Fruit fly (Drosophila melanogaster) whole organism, embryonic: ENCODE measurements around the gene Adsl.
A peak's percentile ranks its signal among the peaks of the same experiment; 100 is the strongest.

Experiments
- Aef1 ChIP-seq: fragments of 200-800 bp; sonication (Bioruptor generic); IDR thresholded peaks from 3 replicates; pipeline ENCODE4 v1.3.6; 2022; ENCODE audit warnings: missing biosample characterization, missing genetic modification characterization
- Atf6 ChIP-seq: fragments of 200-800 bp; sonication (Bioruptor generic); IDR thresholded peaks from 2 replicates; pipeline ENCODE4 v1.3.6; 2022; ENCODE audit warnings: missing biosample characterization, missing genetic modification characterization
- Awh ChIP-seq: fragments of 200-800 bp; sonication (Bioruptor generic); IDR thresholded peaks from 2 replicates; pipeline ENCODE4, ENCODE4 v1.3.6; 2022; ENCODE audit warnings: missing biosample characterization, missing genetic modification characterization
- CG10274 ChIP-seq: fragments of 200-800 bp; sonication (Bioruptor generic); optimal IDR thresholded peaks from 3 replicates; lab custom pipeline; 2017; ENCODE audit warnings: missing biosample characterization, mild to moderate bottlenecking, missing genetic modification characterization
- CG11560 ChIP-seq: fragments of 200-800 bp; sonication (Bioruptor generic); IDR thresholded peaks from 3 replicates; pipeline ENCODE4 v1.3.6; 2022; ENCODE audit warnings: missing biosample characterization, missing genetic modification characterization
- CG12104 ChIP-seq: fragments of 200-800 bp; sonication (Bioruptor generic); optimal IDR thresholded peaks from 3 replicates; lab custom pipeline; 2016; ENCODE audit warnings: missing biosample characterization, missing genetic modification characterization
- CG12659 ChIP-seq: fragments of 200-800 bp; sonication (Bioruptor generic); optimal IDR thresholded peaks from 3 replicates; lab custom pipeline; 2017; ENCODE audit warnings: mild to moderate bottlenecking, missing biosample characterization, missing genetic modification reagents, missing genetic modification characterization
- CG13287 ChIP-seq: fragments of 200-800 bp; sonication (Bioruptor generic); IDR thresholded peaks from 2 replicates; pipeline ENCODE4 v1.3.6; 2022; ENCODE audit warnings: missing biosample characterization, missing genetic modification characterization; ENCODE audit not compliant: partially characterized antibody
- CG14014 ChIP-seq: fragments of 200-800 bp; sonication (Bioruptor generic); IDR thresholded peaks from 2 replicates; pipeline ENCODE4 v1.3.6; 2022; ENCODE audit warnings: missing biosample characterization, missing genetic modification characterization
- CG17328 ChIP-seq: fragments of 200-800 bp; sonication (Bioruptor generic); IDR thresholded peaks from 2 replicates; pipeline ENCODE4 v1.3.6; 2022; ENCODE audit warnings: missing biosample characterization, missing genetic modification characterization
- CG17359 ChIP-seq: fragments of 200-800 bp; sonication (Bioruptor generic); optimal IDR thresholded peaks from 3 replicates; lab custom pipeline; 2018; ENCODE audit warnings: missing biosample characterization, mild to moderate bottlenecking, missing genetic modification characterization, moderate library complexity
- CG31224 ChIP-seq: fragments of 200-800 bp; sonication (Bioruptor generic); IDR thresholded peaks from 2 replicates; pipeline ENCODE4 v1.3.6; 2022; ENCODE audit warnings: missing biosample characterization, missing genetic modification characterization
- CG31441 ChIP-seq: fragments of 200-800 bp; sonication (Bioruptor generic); IDR thresholded peaks from 2 replicates; pipeline ENCODE4 v1.3.6; 2022; ENCODE audit warnings: missing biosample characterization, missing genetic modification characterization
- CG4282 ChIP-seq: fragments of 200-800 bp; sonication (Bioruptor generic); optimal IDR thresholded peaks from 2 replicates; lab custom pipeline; 2016; ENCODE audit warnings: missing biosample characterization, missing genetic modification characterization
- CG4360 ChIP-seq: fragments of 200-800 bp; sonication (Bioruptor generic); IDR thresholded peaks from 2 replicates; pipeline ENCODE4 v1.3.6; 2022; ENCODE audit warnings: missing biosample characterization, missing genetic modification characterization
- CG43689 ChIP-seq: fragments of 200-800 bp; sonication (Bioruptor generic); IDR thresholded peaks from 2 replicates; pipeline ENCODE4 v1.3.6; 2022; ENCODE audit warnings: missing biosample characterization, missing genetic modification characterization
- CG6791 ChIP-seq: fragments of 200-800 bp; sonication (Bioruptor generic); IDR thresholded peaks from 3 replicates; pipeline ENCODE4 v1.3.6; 2022; ENCODE audit warnings: missing biosample characterization, missing genetic modification characterization; ENCODE audit not compliant: partially characterized antibody
- Dad ChIP-seq: fragments of 200-800 bp; sonication (Bioruptor generic); optimal IDR thresholded peaks from 3 replicates; lab custom pipeline; 2016; ENCODE audit warnings: missing biosample characterization, missing genetic modification characterization
- Ets65A ChIP-seq: fragments of 200-800 bp; sonication (Bioruptor generic); peaks from one replicate; lab custom pipeline; 2016; ENCODE audit warnings: missing biosample characterization, missing genetic modification characterization
- Fer3 ChIP-seq: fragments of 200-800 bp; sonication (Bioruptor generic); optimal IDR thresholded peaks from 2 replicates; lab custom pipeline; 2018; ENCODE audit warnings: missing biosample characterization, mild to moderate bottlenecking, missing genetic modification characterization, moderate library complexity
- HLH54F ChIP-seq: fragments of 200-800 bp; sonication (Bioruptor generic); optimal IDR thresholded peaks from 3 replicates; lab custom pipeline; 2016; ENCODE audit warnings: missing biosample characterization, missing genetic modification characterization
- Kr ChIP-seq: fragments of 200-800 bp; sonication (Bioruptor generic); optimal IDR thresholded peaks from 2 replicates; lab custom pipeline; 2017; ENCODE audit warnings: missing biosample characterization, mild to moderate bottlenecking, missing genetic modification characterization
- Lim3 ChIP-seq: fragments of 200-800 bp; sonication (Bioruptor generic); IDR thresholded peaks from 2 replicates; pipeline ENCODE4 v1.3.6; 2022; ENCODE audit warnings: missing biosample characterization, missing genetic modification characterization
- NC2α ChIP-seq: fragments of 200-800 bp; sonication (Bioruptor generic); optimal IDR thresholded peaks from 2 replicates; lab custom pipeline; 2016; ENCODE audit warnings: missing biosample characterization, missing genetic modification characterization
- Optix ChIP-seq: fragments of 200-800 bp; sonication (Bioruptor generic); IDR thresholded peaks from 3 replicates; pipeline ENCODE4 v1.3.6; 2022; ENCODE audit warnings: missing biosample characterization, missing genetic modification characterization
- Poxn ChIP-seq: fragments of 200-800 bp; sonication (Bioruptor generic); IDR thresholded peaks from 2 replicates; pipeline ENCODE4 v1.3.6; 2022; ENCODE audit warnings: missing biosample characterization, missing genetic modification characterization
- Sox102F ChIP-seq: fragments of 200-800 bp; sonication (Bioruptor generic); optimal IDR thresholded peaks from 2 replicates; lab custom pipeline; 2018; ENCODE audit warnings: missing biosample characterization, mild to moderate bottlenecking, missing genetic modification characterization, moderate library complexity
- Ssrp ChIP-seq: fragments of 200-800 bp; sonication (Bioruptor generic); optimal IDR thresholded peaks from 2 replicates; lab custom pipeline; 2018; ENCODE audit warnings: missing biosample characterization, mild to moderate bottlenecking, missing genetic modification characterization, moderate library complexity
- TFAM ChIP-seq: fragments of 200-800 bp; sonication (Bioruptor generic); optimal IDR thresholded peaks from 2 replicates; lab custom pipeline; 2017; ENCODE audit warnings: missing biosample characterization, missing genetic modification characterization, inconsistent platforms
- Tbp ChIP-seq: fragments of >200 bp; optimal IDR thresholded peaks from 2 replicates; lab custom pipeline; 2018; ENCODE audit warnings: missing biosample characterization, missing genetic modification characterization
- YL-1 ChIP-seq: fragments of 200-800 bp; sonication (Bioruptor generic); optimal IDR thresholded peaks from 3 replicates; lab custom pipeline; 2017; ENCODE audit warnings: missing biosample characterization, mild to moderate bottlenecking, missing genetic modification characterization
- ac ChIP-seq: fragments of 200-800 bp; sonication (Bioruptor generic); optimal IDR thresholded peaks from 3 replicates; lab custom pipeline; 2017; ENCODE audit warnings: missing biosample characterization, mild to moderate bottlenecking, missing genetic modification characterization
- al ChIP-seq: fragments of 200-800 bp; sonication (Bioruptor generic); IDR thresholded peaks from 2 replicates; pipeline ENCODE4 v1.3.6; 2022; ENCODE audit warnings: missing biosample characterization, missing genetic modification characterization
- ash1 ChIP-seq: fragments of 200-800 bp; sonication (Bioruptor generic); optimal IDR thresholded peaks from 2 replicates; lab custom pipeline; 2018; ENCODE audit warnings: missing biosample characterization, mild to moderate bottlenecking, missing genetic modification characterization
- bbx ChIP-seq: fragments of 200-800 bp; sonication (Bioruptor generic); IDR thresholded peaks from 2 replicates; pipeline ENCODE4 v1.3.6; 2022; ENCODE audit warnings: missing biosample characterization, missing genetic modification characterization; ENCODE audit not compliant: partially characterized antibody
- chinmo ChIP-seq: fragments of 200-800 bp; sonication (Bioruptor generic); IDR thresholded peaks from 4 replicates; pipeline ENCODE4 v1.3.6; 2022; ENCODE audit warnings: missing biosample characterization, missing genetic modification characterization; ENCODE audit not compliant: partially characterized antibody
- chn ChIP-seq: fragments of 200-800 bp; sonication (Bioruptor generic); optimal IDR thresholded peaks from 2 replicates; lab custom pipeline; 2016; ENCODE audit warnings: missing biosample characterization, missing genetic modification characterization
- danr ChIP-seq: fragments of 200-800 bp; sonication (Bioruptor generic); IDR thresholded peaks from 2 replicates; pipeline ENCODE4 v1.3.6; 2022; ENCODE audit warnings: missing biosample characterization, missing genetic modification characterization
- dmrt99B ChIP-seq: fragments of 200-800 bp; sonication (Bioruptor generic); optimal IDR thresholded peaks from 2 replicates; lab custom pipeline; 2018; ENCODE audit warnings: missing biosample characterization, mild to moderate bottlenecking, missing genetic modification characterization, moderate library complexity
- fd102C ChIP-seq: fragments of 200-800 bp; sonication (Bioruptor generic); optimal IDR thresholded peaks from 2 replicates; lab custom pipeline; 2018; ENCODE audit warnings: missing biosample characterization, mild to moderate bottlenecking, missing genetic modification characterization, moderate library complexity
- fd96Cb ChIP-seq: fragments of 200-800 bp; sonication (Bioruptor generic); optimal IDR thresholded peaks from 2 replicates; lab custom pipeline; 2018; ENCODE audit warnings: missing biosample characterization, mild to moderate bottlenecking, missing genetic modification characterization, moderate library complexity
- gro ChIP-seq: fragments of 200-800 bp; sonication (Bioruptor generic); optimal IDR thresholded peaks from 2 replicates; lab custom pipeline; 2016; ENCODE audit warnings: missing biosample characterization, missing genetic modification characterization
- gsb-n ChIP-seq: fragments of 200-800 bp; sonication (Bioruptor generic); optimal IDR thresholded peaks from 3 replicates; lab custom pipeline; 2018; ENCODE audit warnings: missing biosample characterization, mild to moderate bottlenecking, missing genetic modification characterization
- jing ChIP-seq: fragments of 200-800 bp; sonication (Bioruptor generic); optimal IDR thresholded peaks from 2 replicates; lab custom pipeline; 2018; ENCODE audit warnings: missing biosample characterization, mild to moderate bottlenecking, missing genetic modification characterization
- knrl ChIP-seq: fragments of 200-800 bp; sonication (Bioruptor generic); IDR thresholded peaks from 3 replicates; pipeline ENCODE4 v1.3.6; 2022; ENCODE audit warnings: missing biosample characterization, missing genetic modification characterization; ENCODE audit not compliant: partially characterized antibody
- lab ChIP-seq: fragments of 200-800 bp; sonication (Bioruptor generic); optimal IDR thresholded peaks from 3 replicates; lab custom pipeline; 2017; ENCODE audit warnings: missing biosample characterization, missing genetic modification characterization, mild to moderate bottlenecking, moderate library complexity, missing genetic modification reagents
- nom ChIP-seq: fragments of 200-800 bp; sonication (Bioruptor generic); optimal IDR thresholded peaks from 2 replicates; lab custom pipeline; 2017; ENCODE audit warnings: missing biosample characterization, missing genetic modification characterization, mild to moderate bottlenecking, moderate library complexity, missing genetic modification reagents
- psq ChIP-seq: fragments of 200-800 bp; sonication (Bioruptor generic); optimal IDR thresholded peaks from 2 replicates; lab custom pipeline; 2017; ENCODE audit warnings: missing biosample characterization, missing genetic modification characterization
- sima ChIP-seq: fragments of 200-800 bp; sonication (Bioruptor generic); optimal IDR thresholded peaks from 2 replicates; lab custom pipeline; 2016; ENCODE audit warnings: missing biosample characterization, missing genetic modification characterization
- tna ChIP-seq: fragments of 200-800 bp; sonication (Bioruptor generic); IDR thresholded peaks from 2 replicates; pipeline ENCODE4 v1.3.6; 2022; ENCODE audit warnings: missing biosample characterization, missing genetic modification characterization; ENCODE audit not compliant: partially characterized antibody
- unc-4 ChIP-seq: fragments of 200-800 bp; sonication (Bioruptor generic); IDR thresholded peaks from 2 replicates; pipeline ENCODE4 v1.3.6; 2022; ENCODE audit warnings: missing biosample characterization, missing genetic modification characterization; ENCODE audit not compliant: partially characterized antibody

Gene Adsl

dm6 chr3R:17020956-17021355, at the start of gene Adsl (continued):
- TF ChIP-seq Fer3 (tag; lab: Kevin White, UChicago), result no peak
- peak; percentile 2 for TF ChIP-seq HLH54F (GFP tag; lab: Kevin White, UChicago)
- TF ChIP-seq gro (GFP tag; lab: Kevin White, UChicago), result no peak
- TF ChIP-seq CG6791 (GFP tag; lab: Robert Waterston, UW), result no peak; the same call in 2 of the 3 replicates
- no peak for TF ChIP-seq Ssrp (tag; lab: Kevin White, UChicago)
- peak; percentile 19 for TF ChIP-seq CG12104 (GFP tag; lab: Kevin White, UChicago)
- no peak for TF ChIP-seq psq (GFP tag; lab: Kevin White, UChicago)
- no peak for TF ChIP-seq jing (GFP tag; lab: Kevin White, UChicago)
- TF ChIP-seq CG43689 (GFP tag; lab: Robert Waterston, UW), result no peak
- TF ChIP-seq Optix (GFP tag; lab: Robert Waterston, UW), result no peak
- peak; percentile 33 for TF ChIP-seq Dad
- TF ChIP-seq knrl (GFP tag; lab: Robert Waterston, UW), result peak; percentile 29; the same call in 1 of the 3 replicates
- no peak for TF ChIP-seq Sox102F (GFP tag; lab: Kevin White, UChicago)
- TF ChIP-seq chinmo (GFP tag; lab: Robert Waterston, UW), result 0 out of 4 replicates have a peak, but pooled peaks have one; percentile 38
- peak; percentile 73 for TF ChIP-seq CG17328
- TF ChIP-seq ash1, result peak; percentile 5
- no peak for TF ChIP-seq CG4360 (GFP tag; lab: Robert Waterston, UW)
- TF ChIP-seq Poxn (GFP tag; lab: Robert Waterston, UW), result no peak
- TF ChIP-seq ac (GFP tag; lab: Kevin White, UChicago), result peak; percentile 73
- no peak for TF ChIP-seq NC2α (GFP tag; lab: Kevin White, UChicago)
- no peak for TF ChIP-seq CG4282 (GFP tag; lab: Kevin White, UChicago)
- 0 out of 2 replicates have a peak, but pooled peaks have one; percentile 29 for TF ChIP-seq unc-4 (GFP tag; lab: Robert Waterston, UW)
- no peak for TF ChIP-seq CG31224 (GFP tag; lab: Robert Waterston, UW)
- no peak for TF ChIP-seq sima (GFP tag; lab: Kevin White, UChicago)
- no peak for TF ChIP-seq CG11560 (tag; lab: Robert Waterston, UW)
- no peak for TF ChIP-seq Tbp (GFP tag; lab: Kevin White, UChicago)
- no peak for TF ChIP-seq dmrt99B (tag; lab: Kevin White, UChicago)
- TF ChIP-seq lab, result peak; percentile 82
- TF ChIP-seq YL-1 (GFP tag; lab: Kevin White, UChicago), result peak; percentile 74
- no peak for TF ChIP-seq Kr (GFP tag; lab: Kevin White, UChicago)
- TF ChIP-seq CG14014 (GFP tag; lab: Robert Waterston, UW), result no peak
- no peak for TF ChIP-seq TFAM (GFP tag; lab: Kevin White, UChicago)
- no peak for TF ChIP-seq al (GFP tag; lab: Robert Waterston, UW)
- TF ChIP-seq Awh (GFP tag; lab: Robert Waterston, UW), result no peak
- no peak for TF ChIP-seq Lim3 (GFP tag; lab: Robert Waterston, UW)
- TF ChIP-seq chn, result no peak
- TF ChIP-seq CG10274 (GFP tag; lab: Kevin White, UChicago), result peak; percentile 34
- no peak for TF ChIP-seq Aef1 (GFP tag; lab: Robert Waterston, UW)
- TF ChIP-seq CG13287 (GFP tag; lab: Robert Waterston, UW), result peak; percentile 60; the same call in 1 of the 2 replicates
- no peak for TF ChIP-seq nom (GFP tag; lab: Kevin White, UChicago)
- TF ChIP-seq tna (GFP tag; lab: Robert Waterston, UW), result no peak
- peak; percentile 83 for TF ChIP-seq gsb-n
- TF ChIP-seq fd96Cb (tag; lab: Kevin White, UChicago), result no peak
- TF ChIP-seq CG17359 (tag; lab: Kevin White, UChicago), result no peak
- peak; percentile 25; the same call in 1 of the 2 replicates for TF ChIP-seq bbx (GFP tag; lab: Robert Waterston, UW)
- TF ChIP-seq fd102C (GFP tag; lab: Kevin White, UChicago), result peak; percentile 60
- no peak for TF ChIP-seq danr (GFP tag; lab: Robert Waterston, UW)
- TF ChIP-seq CG31441 (GFP tag; lab: Robert Waterston, UW), result peak; percentile 84; the same call in 1 of the 2 replicates
- no peak for TF ChIP-seq Atf6 (GFP tag; lab: Robert Waterston, UW)
- TF ChIP-seq Ets65A, result no peak
- TF ChIP-seq CG12659, result peak; percentile 72
